Worm (Caenorhabditis elegans) whole organism, midembryonic: ENCODE results near the gene K03B8.14.

Experiments
- T22C8.4 ChIP-seq: fragments of 200-800 bp; sonication (Bioruptor generic); IDR thresholded peaks from 2 replicates; pipeline ENCODE4 v1.3.6; 2022; ENCODE audit warnings: missing genetic modification characterization, missing compliant biosample characterization
- cog-1 ChIP-seq: sonication (generic microtip); optimal IDR thresholded peaks from 2 replicates; lab custom pipeline; 2016; ENCODE audit warnings: missing genetic modification characterization, missing compliant biosample characterization
- med-1 ChIP-seq: sonication (generic microtip); optimal IDR thresholded peaks from 2 replicates; lab custom pipeline; 2017; ENCODE audit warnings: missing genetic modification characterization, mild to moderate bottlenecking, missing compliant biosample characterization, antibody characterized with exemption, missing genetic modification reagents; ENCODE audit not compliant: insufficient read depth
- tab-1 ChIP-seq: fragments of 200-800 bp; sonication (Bioruptor generic); IDR thresholded peaks from 2 replicates; pipeline ENCODE4 v1.3.6; 2022; ENCODE audit warnings: missing genetic modification characterization, missing compliant biosample characterization
- ztf-29 ChIP-seq: fragments of 200-800 bp; sonication (Bioruptor generic); IDR thresholded peaks from 2 replicates; pipeline ENCODE4 v1.3.6; 2022; ENCODE audit warnings: missing genetic modification reagents, missing genetic modification characterization, missing compliant biosample characterization

ce11 chrV:11354264-11354663, 36.0 kb upstream of the K03B8.14 start:
- no peak for TF ChIP-seq ztf-29
- TF ChIP-seq T22C8.4, result no peak
- TF ChIP-seq cog-1 (tag; lab: Kevin White, UChicago), result no peak
- TF ChIP-seq tab-1 (GFP tag; lab: Robert Waterston, UW), result no peak
- no peak for TF ChIP-seq med-1 (GFP tag; lab: Kevin White, UChicago)
